Fruit fly (Drosophila melanogaster) whole organism, embryonic: ENCODE data around the gene Fibp.

Experiments used
- Bgb ChIP-seq: fragments of 200-800 bp; sonication (Bioruptor generic); IDR thresholded peaks from 2 replicates; pipeline ENCODE4 v1.3.6; 2022; ENCODE audit warnings: missing biosample characterization, missing genetic modification characterization; ENCODE audit not compliant: partially characterized antibody
- CG10366 ChIP-seq: fragments of 200-800 bp; sonication (Bioruptor generic); IDR thresholded peaks from 2 replicates; pipeline ENCODE4 v1.3.6; 2022; ENCODE audit warnings: missing biosample characterization, missing genetic modification characterization
- CG10462 ChIP-seq: fragments of 200-800 bp; sonication (Bioruptor generic); optimal IDR thresholded peaks from 2 replicates; lab custom pipeline; 2016; ENCODE audit warnings: missing biosample characterization, missing genetic modification characterization
- CG10654 ChIP-seq: fragments of 200-800 bp; sonication (Bioruptor generic); optimal IDR thresholded peaks from 2 replicates; lab custom pipeline; 2016; ENCODE audit warnings: missing biosample characterization, missing genetic modification characterization
- CG11456 ChIP-seq: fragments of 200-800 bp; sonication (Bioruptor generic); IDR thresholded peaks from 3 replicates; pipeline ENCODE4 v1.3.6; 2022; ENCODE audit warnings: missing biosample characterization, missing genetic modification characterization
- CG11504 ChIP-seq: fragments of 200-800 bp; sonication (Bioruptor generic); optimal IDR thresholded peaks from 3 replicates; lab custom pipeline; 2019; ENCODE audit warnings: missing biosample characterization, mild to moderate bottlenecking, missing genetic modification characterization, moderate library complexity
- CG14710 ChIP-seq: fragments of 200-800 bp; sonication (Bioruptor generic); optimal IDR thresholded peaks from 3 replicates; lab custom pipeline; 2019; ENCODE audit warnings: missing biosample characterization, mild to moderate bottlenecking, missing genetic modification characterization, moderate library complexity
- CG16813 ChIP-seq: fragments of 200-800 bp; sonication (Bioruptor generic); IDR thresholded peaks from 3 replicates; pipeline ENCODE4 v1.3.6; 2022; ENCODE audit warnings: missing biosample characterization, missing genetic modification characterization; ENCODE audit not compliant: partially characterized antibody
- CG2116 ChIP-seq: fragments of 200-800 bp; sonication (Bioruptor generic); optimal IDR thresholded peaks from 3 replicates; lab custom pipeline; 2018; ENCODE audit warnings: missing biosample characterization, mild to moderate bottlenecking, missing genetic modification characterization
- CG2129 ChIP-seq: fragments of 200-800 bp; sonication (Bioruptor generic); IDR thresholded peaks from 2 replicates; pipeline ENCODE4 v1.3.6; 2022; ENCODE audit warnings: missing biosample characterization, missing genetic modification characterization; ENCODE audit not compliant: partially characterized antibody
- CG2712 ChIP-seq: fragments of 200-800 bp; optimal IDR thresholded peaks from 3 replicates; lab custom pipeline; 2019; ENCODE audit warnings: missing biosample characterization, mild to moderate bottlenecking, missing genetic modification characterization, moderate library complexity
- CG34224 ChIP-seq: fragments of 200-800 bp; sonication (Bioruptor generic); IDR thresholded peaks from 3 replicates; pipeline ENCODE4 v1.3.6; 2022; ENCODE audit warnings: missing biosample characterization, missing genetic modification characterization; ENCODE audit not compliant: partially characterized antibody
- CG42726 ChIP-seq: fragments of 200-800 bp; sonication (Bioruptor generic); IDR thresholded peaks from 2 replicates; pipeline ENCODE4 v1.3.6; 2022; ENCODE audit warnings: missing biosample characterization, missing genetic modification characterization; ENCODE audit not compliant: partially characterized antibody
- CG4360 ChIP-seq: fragments of 200-800 bp; sonication (Bioruptor generic); IDR thresholded peaks from 2 replicates; pipeline ENCODE4 v1.3.6; 2022; ENCODE audit warnings: missing biosample characterization, missing genetic modification characterization
- CG43689 ChIP-seq: fragments of 200-800 bp; sonication (Bioruptor generic); IDR thresholded peaks from 2 replicates; pipeline ENCODE4 v1.3.6; 2022; ENCODE audit warnings: missing biosample characterization, missing genetic modification characterization
- CG6765 ChIP-seq: fragments of 200-800 bp; sonication (Bioruptor generic); optimal IDR thresholded peaks from 3 replicates; lab custom pipeline; 2017; ENCODE audit warnings: missing biosample characterization, mild to moderate bottlenecking, missing genetic modification characterization
- CG6813 ChIP-seq: fragments of 200-800 bp; sonication (Bioruptor generic); optimal IDR thresholded peaks from 2 replicates; lab custom pipeline; 2017; ENCODE audit warnings: missing biosample characterization, missing genetic modification characterization, mild to moderate bottlenecking, moderate library complexity, missing genetic modification reagents
- CG7963 ChIP-seq: fragments of 200-800 bp; sonication (Bioruptor generic); IDR thresholded peaks from 3 replicates; pipeline ENCODE4 v1.3.6; 2022; ENCODE audit warnings: missing biosample characterization, missing genetic modification characterization; ENCODE audit not compliant: partially characterized antibody
- Camta ChIP-seq: fragments of 200-800 bp; sonication (Bioruptor generic); optimal IDR thresholded peaks from 2 replicates; lab custom pipeline; 2016; ENCODE audit warnings: missing biosample characterization, missing genetic modification characterization
- CkIIα-i1 ChIP-seq: fragments of 200-800 bp; sonication (Bioruptor generic); IDR thresholded peaks from 2 replicates; pipeline ENCODE4 v1.3.6; 2022; ENCODE audit warnings: missing biosample characterization, missing genetic modification characterization
- Dbx ChIP-seq: fragments of 200-800 bp; sonication (Bioruptor generic); IDR thresholded peaks from 3 replicates; pipeline ENCODE4 v1.3.6; 2022; ENCODE audit warnings: missing biosample characterization, missing genetic modification characterization
- E2f2 ChIP-seq: fragments of 200-800 bp; sonication (Bioruptor generic); IDR thresholded peaks from 2 replicates; pipeline ENCODE4 v1.3.6; 2022; ENCODE audit warnings: missing biosample characterization, missing genetic modification characterization
- Elba2 ChIP-seq: fragments of 200-800 bp; sonication (Bioruptor generic); optimal IDR thresholded peaks from 3 replicates; lab custom pipeline; 2016; ENCODE audit warnings: missing biosample characterization, missing genetic modification characterization
- Kr ChIP-seq: fragments of 200-800 bp; sonication (Bioruptor generic); optimal IDR thresholded peaks from 2 replicates; lab custom pipeline; 2017; ENCODE audit warnings: missing biosample characterization, mild to moderate bottlenecking, missing genetic modification characterization
- Lhr ChIP-seq: fragments of 200-800 bp; sonication (Bioruptor generic); optimal IDR thresholded peaks from 3 replicates; lab custom pipeline; 2017; ENCODE audit warnings: mild to moderate bottlenecking, missing biosample characterization, missing genetic modification reagents, missing genetic modification characterization
- MESR4 ChIP-seq: fragments of 200-800 bp; sonication (Bioruptor generic); optimal IDR thresholded peaks from 2 replicates; lab custom pipeline; 2018; ENCODE audit warnings: missing biosample characterization, mild to moderate bottlenecking, missing genetic modification characterization, moderate library complexity
- NK7.1 ChIP-seq: fragments of 200-800 bp; sonication (Bioruptor generic); optimal IDR thresholded peaks from 3 replicates; lab custom pipeline; 2016; ENCODE audit warnings: missing biosample characterization, missing genetic modification characterization
- Opbp ChIP-seq: fragments of 200-800 bp; sonication (Bioruptor generic); IDR thresholded peaks from 3 replicates; pipeline ENCODE4 v1.3.6; 2022; ENCODE audit warnings: missing biosample characterization, missing genetic modification characterization; ENCODE audit not compliant: partially characterized antibody
- Sin3A ChIP-seq: fragments of >200 bp; optimal IDR thresholded peaks from 2 replicates; lab custom pipeline; 2018
- Sry-δ ChIP-seq: fragments of 200-800 bp; sonication (Bioruptor generic); optimal IDR thresholded peaks from 2 replicates; lab custom pipeline; 2016; ENCODE audit warnings: missing biosample characterization, missing genetic modification characterization
- Vsx1 ChIP-seq: fragments of 200-800 bp; sonication (Bioruptor generic); optimal IDR thresholded peaks from 2 replicates; lab custom pipeline; 2017; ENCODE audit warnings: missing biosample characterization, mild to moderate bottlenecking, missing genetic modification characterization, missing genetic modification reagents
- amos ChIP-seq: fragments of 200-800 bp; sonication (Bioruptor generic); IDR thresholded peaks from 2 replicates; pipeline ENCODE4 v1.3.6; 2022; ENCODE audit warnings: missing biosample characterization, missing genetic modification characterization; ENCODE audit not compliant: partially characterized antibody
- dpn ChIP-seq, 2 experiments: fragments of 200-800 bp; sonication (Bioruptor generic); optimal IDR thresholded peaks; 3 replicates each; lab custom pipeline; 2016; ENCODE audit warnings: missing biosample characterization in 2 of 2, missing genetic modification characterization in 2 of 2
- dysf ChIP-seq: fragments of 200-800 bp; sonication (Bioruptor generic); IDR thresholded peaks from 3 replicates; pipeline ENCODE4 v1.3.6; 2022; ENCODE audit warnings: missing biosample characterization, missing genetic modification characterization
- fd102C ChIP-seq: fragments of 200-800 bp; sonication (Bioruptor generic); optimal IDR thresholded peaks from 2 replicates; lab custom pipeline; 2018; ENCODE audit warnings: missing biosample characterization, mild to moderate bottlenecking, missing genetic modification characterization, moderate library complexity
- hbn ChIP-seq: fragments of 200-800 bp; sonication (Bioruptor generic); IDR thresholded peaks from 2 replicates; pipeline ENCODE4 v1.3.6; 2022; ENCODE audit warnings: missing biosample characterization, missing genetic modification characterization; ENCODE audit not compliant: partially characterized antibody
- inv ChIP-seq: fragments of 200-800 bp; sonication (Bioruptor generic); IDR thresholded peaks from 2 replicates; pipeline ENCODE4 v1.3.6; 2022; ENCODE audit warnings: missing biosample characterization, missing genetic modification characterization; ENCODE audit not compliant: partially characterized antibody
- jing ChIP-seq: fragments of 200-800 bp; sonication (Bioruptor generic); optimal IDR thresholded peaks from 2 replicates; lab custom pipeline; 2018; ENCODE audit warnings: missing biosample characterization, mild to moderate bottlenecking, missing genetic modification characterization
- mirr ChIP-seq: fragments of 200-800 bp; sonication (Bioruptor generic); optimal IDR thresholded peaks from 3 replicates; lab custom pipeline; 2018; ENCODE audit warnings: missing biosample characterization, mild to moderate bottlenecking, missing genetic modification characterization
- nau ChIP-seq: fragments of 200-800 bp; sonication (Bioruptor generic); optimal IDR thresholded peaks from 3 replicates; lab custom pipeline; 2017; ENCODE audit warnings: missing biosample characterization, mild to moderate bottlenecking, missing genetic modification characterization, missing genetic modification reagents
- nerfin-2 ChIP-seq: fragments of 200-800 bp; sonication (Bioruptor generic); IDR thresholded peaks from 2 replicates; pipeline ENCODE4 v1.3.6; 2022; ENCODE audit warnings: missing biosample characterization, missing genetic modification characterization; ENCODE audit not compliant: partially characterized antibody
- pb ChIP-seq: fragments of 200-800 bp; sonication (Bioruptor generic); optimal IDR thresholded peaks from 3 replicates; lab custom pipeline; 2016; ENCODE audit warnings: missing biosample characterization, missing genetic modification characterization
- row ChIP-seq: fragments of 200-800 bp; sonication (Bioruptor generic); IDR thresholded peaks from 3 replicates; pipeline ENCODE4 v1.3.6; 2022; ENCODE audit warnings: missing biosample characterization, missing genetic modification characterization
- sens ChIP-seq: fragments of 200-800 bp; sonication (Bioruptor generic); peaks from one replicate; lab custom pipeline; 2016; ENCODE audit warnings: missing biosample characterization, missing genetic modification characterization
- tna ChIP-seq: fragments of 200-800 bp; sonication (Bioruptor generic); IDR thresholded peaks from 2 replicates; pipeline ENCODE4 v1.3.6; 2022; ENCODE audit warnings: missing biosample characterization, missing genetic modification characterization; ENCODE audit not compliant: partially characterized antibody
- trem ChIP-seq: fragments of 200-800 bp; optimal IDR thresholded peaks from 3 replicates; lab custom pipeline; 2019; ENCODE audit warnings: missing biosample characterization, mild to moderate bottlenecking, missing genetic modification characterization, moderate library complexity
- unc-4 ChIP-seq: fragments of 200-800 bp; sonication (Bioruptor generic); IDR thresholded peaks from 2 replicates; pipeline ENCODE4 v1.3.6; 2022; ENCODE audit warnings: missing biosample characterization, missing genetic modification characterization; ENCODE audit not compliant: partially characterized antibody
- unpg ChIP-seq: fragments of 200-800 bp; sonication (Bioruptor generic); optimal IDR thresholded peaks from 3 replicates; lab custom pipeline; 2018; ENCODE audit warnings: missing biosample characterization, mild to moderate bottlenecking, missing genetic modification characterization, moderate library complexity
- zen2 ChIP-seq: fragments of 200-800 bp; sonication (Bioruptor generic); IDR thresholded peaks from 3 replicates; pipeline ENCODE4 v1.3.6; 2022; ENCODE audit warnings: missing biosample characterization, missing genetic modification characterization; ENCODE audit not compliant: partially characterized antibody

The Fibp gene

dm6 chr3L:19836375-19836937, 18.7 kb upstream of the Fibp start, which contains the start of gene kto (continued):
- TF ChIP-seq Vsx1 (GFP tag; lab: Kevin White, UChicago) = no peak
- no peak for TF ChIP-seq fd102C
- peak; percentile 81 for TF ChIP-seq CG16813 (GFP tag; lab: Robert Waterston, UW)
- no peak for TF ChIP-seq CG6765 (GFP tag; lab: Kevin White, UChicago)
- TF ChIP-seq amos (GFP tag; lab: Robert Waterston, UW) = peak; percentile 87
- no peak for TF ChIP-seq Kr (GFP tag; lab: Kevin White, UChicago)
- no peak for TF ChIP-seq CG10654 (GFP tag; lab: Kevin White, UChicago)
- no peak for TF ChIP-seq unpg
- no peak for TF ChIP-seq CG11456
- peak; percentile 16 for TF ChIP-seq Sin3A (lab: Kevin White, UChicago)
- no peak for TF ChIP-seq nau (GFP tag; lab: Kevin White, UChicago)
- TF ChIP-seq nerfin-2 (GFP tag; lab: Robert Waterston, UW) = peak; percentile 83
- no peak for TF ChIP-seq Dbx (GFP tag; lab: Robert Waterston, UW)
- TF ChIP-seq tna (GFP tag; lab: Robert Waterston, UW) = peak; percentile 87
- TF ChIP-seq dpn (GFP tag; optimal IDR thresholded peaks at IDR 0.05; lab: Kevin White, UChicago) = no peak
- peak; percentile 93 for TF ChIP-seq Opbp (GFP tag; lab: Robert Waterston, UW)
- TF ChIP-seq pb (GFP tag; lab: Kevin White, UChicago) = no peak
- TF ChIP-seq Sry-δ = peak; percentile 91
- TF ChIP-seq CG43689 (GFP tag; lab: Robert Waterston, UW) = no peak
- peak; percentile 52 for TF ChIP-seq CG2116 (GFP tag; lab: Kevin White, UChicago)
- peak; percentile 70 for TF ChIP-seq CG2129 (GFP tag; lab: Robert Waterston, UW)
- TF ChIP-seq CG7963 (GFP tag; lab: Robert Waterston, UW) = peak; percentile 75
- no peak for TF ChIP-seq CG10366
- peak; percentile 57 for TF ChIP-seq mirr (GFP tag; lab: Kevin White, UChicago)
- TF ChIP-seq Elba2 (GFP tag; lab: Kevin White, UChicago) = peak; percentile 20
- TF ChIP-seq CG42726 = peak; percentile 28; the same call in 1 of the 2 replicates
- TF ChIP-seq inv (GFP tag; lab: Robert Waterston, UW) = peak; percentile 69
- peak; percentile 10 for TF ChIP-seq CG14710 (tag; lab: Kevin White, UChicago)
- TF ChIP-seq CG2712 = no peak
- peak; percentile 95 for TF ChIP-seq CG34224 (GFP tag; lab: Robert Waterston, UW)
- peak; percentile 97 for TF ChIP-seq E2f2
- no peak for TF ChIP-seq CkIIα-i1 (GFP tag; lab: Robert Waterston, UW)
- TF ChIP-seq MESR4 (GFP tag; lab: Kevin White, UChicago) = peak; percentile 81
- no peak for TF ChIP-seq NK7.1 (GFP tag; lab: Kevin White, UChicago)
- no peak for TF ChIP-seq Camta (GFP tag; lab: Kevin White, UChicago)
- TF ChIP-seq Bgb (GFP tag; lab: Robert Waterston, UW) = peak; percentile 88
- TF ChIP-seq CG4360 = peak; percentile 76
- TF ChIP-seq dysf (GFP tag; lab: Robert Waterston, UW) = no peak
- TF ChIP-seq trem (tag; lab: Kevin White, UChicago) = peak; percentile 34
- no peak for TF ChIP-seq jing
- TF ChIP-seq Lhr (GFP tag; lab: Kevin White, UChicago) = no peak
- peak; percentile 88 for TF ChIP-seq hbn
- no peak for TF ChIP-seq CG11504 (tag; lab: Kevin White, UChicago)
- TF ChIP-seq unc-4 (GFP tag; lab: Robert Waterston, UW) = peak; percentile 91
- no peak for TF ChIP-seq row (GFP tag; lab: Robert Waterston, UW)
- TF ChIP-seq CG6813 (GFP tag; lab: Kevin White, UChicago) = no peak
- no peak for TF ChIP-seq CG10462
- TF ChIP-seq zen2 (GFP tag; lab: Robert Waterston, UW) = peak; percentile 81
- TF ChIP-seq sens = peak; percentile 84
